Worm (Caenorhabditis elegans): ENCODE results near the gene F46F2.3.
A peak's percentile ranks its signal among the peaks of the same experiment; 100 is the strongest.

Gene F46F2.3

ce11 chrX:15281248-15281647 is 21.2 kb upstream of the F46F2.3 start:
- no peak for TF ChIP-seq cog-1 (tag; optimal IDR thresholded peaks at IDR 0.05)
- TF ChIP-seq ztf-29 (GFP tag; IDR thresholded peaks at IDR 0.05), result no peak
- TF ChIP-seq ztf-23 (GFP tag; IDR thresholded peaks at IDR 0.05), result no peak
- no peak for TF ChIP-seq ref-1 (GFP tag; conservative IDR thresholded peaks at IDR 0.05)
- no peak for TF ChIP-seq med-1 (GFP tag; optimal IDR thresholded peaks at IDR 0.05; ENCODE audit: insufficient read depth)
- no peak for TF ChIP-seq flt-1 (GFP tag; IDR thresholded peaks at IDR 0.05)
- TF ChIP-seq klf-2 (GFP tag; conservative IDR thresholded peaks at IDR 0.05), result no peak

- TF ChIP-seq T22C8.4 (GFP tag; IDR thresholded peaks at IDR 0.05) (no peak), flt-1 (GFP tag; IDR thresholded peaks at IDR 0.05) (no peak), klf-2 (GFP tag; conservative IDR thresholded peaks at IDR 0.05) (no peak), ref-1 (GFP tag; conservative IDR thresholded peaks at IDR 0.05) (no peak), cog-1 (tag; optimal IDR thresholded peaks at IDR 0.05) (no peak), med-1 (GFP tag; optimal IDR thresholded peaks at IDR 0.05; ENCODE audit: insufficient read depth) (no peak), ztf-23 (GFP tag; IDR thresholded peaks at IDR 0.05) (no peak), ztf-29 (GFP tag; IDR thresholded peaks at IDR 0.05) (no peak), tab-1 (GFP tag; IDR thresholded peaks at IDR 0.05) (no peak)
Measured at ce11 chrX:15280318-15280717, 20.2 kb upstream of the F46F2.3 start.

ce11 chrX:15279301-15279700 is 19.2 kb upstream of the F46F2.3 start:
- no peak for TF ChIP-seq ztf-29 (GFP tag; IDR thresholded peaks at IDR 0.05)
- no peak for TF ChIP-seq flt-1 (GFP tag; IDR thresholded peaks at IDR 0.05)
- 0 out of 2 replicates have a peak, but pooled peaks have one; percentile 14 for TF ChIP-seq tab-1 (GFP tag; IDR thresholded peaks at IDR 0.05)
- no peak for TF ChIP-seq T22C8.4 (GFP tag; IDR thresholded peaks at IDR 0.05)

ce11 chrX:15278593-15278992 is 18.5 kb upstream of the F46F2.3 start:
- no peak for TF ChIP-seq flt-1 (GFP tag; IDR thresholded peaks at IDR 0.05)
- TF ChIP-seq cog-1 (tag; optimal IDR thresholded peaks at IDR 0.05), result no peak
- TF ChIP-seq T22C8.4 (GFP tag; IDR thresholded peaks at IDR 0.05), result no peak
- no peak for TF ChIP-seq tab-1 (GFP tag; IDR thresholded peaks at IDR 0.05)
- TF ChIP-seq ztf-23 (GFP tag; IDR thresholded peaks at IDR 0.05), result no peak
- TF ChIP-seq med-1 (GFP tag; optimal IDR thresholded peaks at IDR 0.05; ENCODE audit: insufficient read depth), result no peak
- no peak for TF ChIP-seq ztf-29 (GFP tag; IDR thresholded peaks at IDR 0.05)
- TF ChIP-seq klf-2 (GFP tag; conservative IDR thresholded peaks at IDR 0.05), result no peak
- no peak for TF ChIP-seq ref-1 (GFP tag; conservative IDR thresholded peaks at IDR 0.05)

ce11 chrX:15277714-15278187 is 17.7 kb upstream of the F46F2.3 start, which contains the start of gene kin-20:
Gene kin-20 (minus strand): TSS chrX:15277764.
- no peak for TF ChIP-seq tab-1 (GFP tag; IDR thresholded peaks at IDR 0.05)
- TF ChIP-seq ztf-29 (GFP tag; IDR thresholded peaks at IDR 0.05), result peak; percentile 56; the same call in 1 of the 2 replicates
- TF ChIP-seq ref-1 (GFP tag; conservative IDR thresholded peaks at IDR 0.05), result no peak

ce11 chrX:15276774-15277173 is 16.7 kb upstream of the F46F2.3 start:
- TF ChIP-seq tab-1 (GFP tag; IDR thresholded peaks at IDR 0.05) (no peak), med-1 (GFP tag; optimal IDR thresholded peaks at IDR 0.05; ENCODE audit: insufficient read depth) (no peak), flt-1 (GFP tag; IDR thresholded peaks at IDR 0.05) (0 out of 2 replicates have a peak, but pooled peaks have one; percentile 40), cog-1 (tag; optimal IDR thresholded peaks at IDR 0.05) (peak; percentile 66), klf-2 (GFP tag; conservative IDR thresholded peaks at IDR 0.05) (no peak), ztf-29 (GFP tag; IDR thresholded peaks at IDR 0.05) (no peak), ref-1 (GFP tag; conservative IDR thresholded peaks at IDR 0.05) (no peak), T22C8.4 (GFP tag; IDR thresholded peaks at IDR 0.05) (no peak), ztf-23 (GFP tag; IDR thresholded peaks at IDR 0.05) (no peak)

ce11 chrX:15276241-15276640 is 16.2 kb upstream of the F46F2.3 start:
- no peak for TF ChIP-seq med-1 (GFP tag; optimal IDR thresholded peaks at IDR 0.05; ENCODE audit: insufficient read depth)
- TF ChIP-seq cog-1 (tag; optimal IDR thresholded peaks at IDR 0.05), result no peak

- TF ChIP-seq ztf-23 (GFP tag; IDR thresholded peaks at IDR 0.05) (peak; percentile 58; the same call in 1 of the 2 replicates), ref-1 (GFP tag; conservative IDR thresholded peaks at IDR 0.05) (no peak), T22C8.4 (GFP tag; IDR thresholded peaks at IDR 0.05) (peak; percentile 6; the same call in 1 of the 2 replicates), med-1 (GFP tag; optimal IDR thresholded peaks at IDR 0.05; ENCODE audit: insufficient read depth) (no peak), klf-2 (GFP tag; conservative IDR thresholded peaks at IDR 0.05) (0 out of 2 replicates have a peak, but pooled peaks have one; percentile 4), ztf-29 (GFP tag; IDR thresholded peaks at IDR 0.05) (peak; percentile 91), tab-1 (GFP tag; IDR thresholded peaks at IDR 0.05) (peak; percentile 43; the same call in 1 of the 2 replicates), cog-1 (tag; optimal IDR thresholded peaks at IDR 0.05) (peak; percentile 84), flt-1 (GFP tag; IDR thresholded peaks at IDR 0.05) (peak; percentile 62)
Measured at ce11 chrX:15274827-15275761, 15.0 kb upstream of the F46F2.3 start.

- TF ChIP-seq ztf-23 (GFP tag; IDR thresholded peaks at IDR 0.05) (0 out of 2 replicates have a peak, but pooled peaks have one; percentile 49), T22C8.4 (GFP tag; IDR thresholded peaks at IDR 0.05) (no peak)
Measured at ce11 chrX:15274079-15274478, 14.0 kb upstream of the F46F2.3 start.

- TF ChIP-seq ref-1 (GFP tag; conservative IDR thresholded peaks at IDR 0.05) (no peak), T22C8.4 (GFP tag; IDR thresholded peaks at IDR 0.05) (no peak)
Measured at ce11 chrX:15272925-15273324, 12.8 kb upstream of the F46F2.3 start.
